Worm (Caenorhabditis elegans): ENCODE measurements around the gene fbxa-4.

ce11 chrII:2446727-2447126, 31.4 kb upstream of the fbxa-4 start:
- TF ChIP-seq T26A8.4 (GFP tag; IDR thresholded peaks at IDR 0.05) (no peak), unc-62 (GFP tag; optimal IDR thresholded peaks at IDR 0.05 in 1 of 2) (peak in 1 of 2 experiments; percentile 91), unc-62 (tag; optimal IDR thresholded peaks at IDR 0.05) (no peak), lim-7 (GFP tag; IDR thresholded peaks at IDR 0.05) (no peak), pqm-1 (tag; optimal IDR thresholded peaks at IDR 0.05) (no peak), F26F4.8 (GFP tag; conservative IDR thresholded peaks at IDR 0.05) (no peak), snpc-4 (tag; optimal IDR thresholded peaks at IDR 0.05) (no peak)
